Fruit fly (Drosophila melanogaster): ENCODE results near the gene pns.

dm6 chr3L:1577338-1577737 lies 40.4 kb downstream of the pns start:
- TF ChIP-seq Hr83 (GFP tag; optimal IDR thresholded peaks at IDR 0.05; ENCODE audit: poor library complexity, severe bottlenecking) (no peak), Jra (GFP tag; optimal IDR thresholded peaks at IDR 0.05) (no peak), pan (optimal IDR thresholded peaks at IDR 0.05) (no peak), ey (GFP tag; optimal IDR thresholded peaks at IDR 0.05) (no peak), foxo (GFP tag; optimal IDR thresholded peaks at IDR 0.05) (no peak), CrebA (GFP tag; optimal IDR thresholded peaks at IDR 0.05; ENCODE audit: borderline replicate concordance) (no peak), fru (GFP tag; optimal IDR thresholded peaks at IDR 0.05) (no peak), lola (GFP tag; optimal IDR thresholded peaks at IDR 0.05) (no peak)

Measured in whole organism, wandering third instar larva.